Worm (Caenorhabditis elegans) whole organism, young adult: ENCODE data around the gene col-40.

ENCODE experiments used
- Y95B8A.8 ChIP-seq: fragments of 200-800 bp; sonication (Bioruptor generic); IDR thresholded peaks from 2 replicates; pipeline ENCODE4 v1.3.6; 2022; ENCODE audit warnings: missing genetic modification reagents, missing genetic modification characterization, missing compliant biosample characterization
- bed-1 ChIP-seq: fragments of 200-800 bp; sonication (Bioruptor generic); IDR thresholded peaks from 2 replicates; pipeline ENCODE4 v1.3.6; 2022; ENCODE audit warnings: missing genetic modification reagents, missing genetic modification characterization, missing compliant biosample characterization
- dox-1 ChIP-seq: fragments of 200-800 bp; sonication (Bioruptor generic); IDR thresholded peaks from 2 replicates; pipeline ENCODE4 v1.3.6; 2022; ENCODE audit warnings: missing genetic modification reagents, missing genetic modification characterization, missing compliant biosample characterization
- egl-44 ChIP-seq: fragments of 200-800 bp; sonication (Bioruptor generic); IDR thresholded peaks from 2 replicates; pipeline ENCODE4 v1.3.6; 2022; ENCODE audit warnings: missing genetic modification reagents, missing genetic modification characterization, missing compliant biosample characterization
- hsf-1 ChIP-seq: fragments of 200-800 bp; sonication (Bioruptor generic); IDR thresholded peaks from 2 replicates; pipeline ENCODE4 v1.3.6; 2022; ENCODE audit warnings: missing genetic modification reagents, missing genetic modification characterization, missing compliant biosample characterization
- let-526 ChIP-seq: fragments of 200-800 bp; sonication (Bioruptor generic); IDR thresholded peaks from 2 replicates; pipeline ENCODE4 v1.3.6; 2022; ENCODE audit warnings: missing genetic modification reagents, missing genetic modification characterization, missing compliant biosample characterization
- nhr-179 ChIP-seq: sonication (generic microtip); optimal IDR thresholded peaks from 2 replicates; lab custom pipeline; 2016; ENCODE audit warnings: mild to moderate bottlenecking, missing genetic modification characterization, missing compliant biosample characterization
- pha-4 ChIP-seq: fragments of 150-350 bp; sonication (generic microtip); optimal IDR thresholded peaks from 2 replicates; lab custom pipeline; 2014; ENCODE audit warnings: missing biosample characterization, missing genetic modification reagents, missing genetic modification characterization
- rcor-1 ChIP-seq: fragments of 200-800 bp; sonication (Bioruptor generic); IDR thresholded peaks from 2 replicates; pipeline ENCODE4 v1.3.6; 2022; ENCODE audit warnings: missing genetic modification reagents, missing genetic modification characterization, missing compliant biosample characterization
- snpc-4 ChIP-seq, 5 experiments: fragments of 150-350 bp in 1 of 5; sonication (generic microtip) in 4 of 5; optimal IDR thresholded peaks; 2 replicates each; lab custom pipeline; 2014 to 2018; ENCODE audit warnings: missing genetic modification characterization in 5 of 5, missing biosample characterization in 3 of 5, antibody characterized with exemption in 2 of 5, mild to moderate bottlenecking in 2 of 5, missing compliant biosample characterization in 2 of 5, missing genotype in 2 of 5, moderate library complexity in 2 of 5, missing genetic modification reagents in 1 of 5
- unc-130 ChIP-seq: sonication (generic microtip); optimal IDR thresholded peaks from 2 replicates; lab custom pipeline; 2016; ENCODE audit warnings: missing genetic modification reagents, missing genetic modification characterization, missing compliant biosample characterization
- ztf-26 ChIP-seq: sonication (generic microtip); optimal IDR thresholded peaks from 2 replicates; lab custom pipeline; 2017; ENCODE audit warnings: missing genetic modification characterization, missing compliant biosample characterization

DNA sequence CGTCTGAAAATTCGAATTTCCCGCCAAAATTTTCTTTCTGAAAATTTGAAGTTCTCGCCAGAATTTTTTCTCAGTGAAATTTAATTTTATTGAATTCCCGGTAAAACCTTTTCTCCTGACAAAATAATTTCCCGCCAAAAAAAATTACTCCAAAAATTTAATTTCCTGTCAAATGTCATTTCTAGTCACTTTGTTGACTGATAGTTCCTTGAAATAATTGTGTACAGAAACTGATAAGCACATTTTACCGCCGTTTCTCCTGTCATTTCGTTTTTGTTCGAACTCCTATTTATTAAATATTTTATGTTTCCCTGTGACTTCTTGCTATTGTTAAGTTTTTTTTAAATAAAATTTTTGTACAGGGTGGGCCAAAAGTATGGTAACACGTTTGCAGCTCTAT, 42.8 kb downstream of the col-40 start:
- TF ChIP-seq egl-44 (no peak), Y95B8A.8 (no peak), unc-130 (GFP tag; lab: Kevin White, UChicago) (no peak), ztf-26 (no peak), rcor-1 (GFP tag; lab: Robert Waterston, UW) (no peak), pha-4 (no peak), nhr-179 (tag; lab: Kevin White, UChicago) (no peak), dox-1 (GFP tag; lab: Robert Waterston, UW) (no peak), let-526 (GFP tag; lab: Robert Waterston, UW) (no peak), hsf-1 (GFP tag; lab: Robert Waterston, UW) (no peak), bed-1 (GFP tag; lab: Robert Waterston, UW) (no peak), snpc-4 (GFP tag; optimal IDR thresholded peaks at IDR 0.05; lab: Kevin White, UChicago) (no peak), snpc-4 (tag; optimal IDR thresholded peaks at IDR 0.05; lab: Kevin White, UChicago) (no peak)
